Fruit fly (Drosophila melanogaster) whole organism, embryonic: ENCODE data around the gene Dh31.

ENCODE experiments used
- Asciz ChIP-seq: fragments of 200-800 bp; sonication (Bioruptor generic); optimal IDR thresholded peaks from 2 replicates; lab custom pipeline; 2017; ENCODE audit warnings: missing biosample characterization, mild to moderate bottlenecking, missing genetic modification characterization, missing genetic modification reagents
- B-H2 ChIP-seq: fragments of 200-800 bp; sonication (Bioruptor generic); optimal IDR thresholded peaks from 2 replicates; lab custom pipeline; 2018; ENCODE audit warnings: missing biosample characterization, mild to moderate bottlenecking, missing genetic modification characterization
- Bdp1 ChIP-seq: fragments of 200-800 bp; sonication (Bioruptor generic); optimal IDR thresholded peaks from 3 replicates; lab custom pipeline; 2016; ENCODE audit warnings: missing biosample characterization, missing genetic modification characterization
- CG10366 ChIP-seq: fragments of 200-800 bp; sonication (Bioruptor generic); IDR thresholded peaks from 2 replicates; pipeline ENCODE4 v1.3.6; 2022; ENCODE audit warnings: missing biosample characterization, missing genetic modification characterization
- CG10431 ChIP-seq: fragments of 200-800 bp; sonication (Bioruptor generic); optimal IDR thresholded peaks from 3 replicates; lab custom pipeline; 2018; ENCODE audit warnings: missing biosample characterization, mild to moderate bottlenecking, missing genetic modification characterization
- CG12236 ChIP-seq: fragments of 200-800 bp; sonication (Bioruptor generic); optimal IDR thresholded peaks from 2 replicates; lab custom pipeline; 2016; ENCODE audit warnings: missing biosample characterization, missing genetic modification characterization
- CG12391 ChIP-seq: fragments of 200-800 bp; sonication (Bioruptor generic); optimal IDR thresholded peaks from 3 replicates; lab custom pipeline; 2018; ENCODE audit warnings: missing biosample characterization, mild to moderate bottlenecking, missing genetic modification characterization, moderate library complexity
- CG13775 ChIP-seq: fragments of 200-800 bp; sonication (Bioruptor generic); optimal IDR thresholded peaks from 3 replicates; lab custom pipeline; 2017; ENCODE audit warnings: missing biosample characterization, mild to moderate bottlenecking, missing genetic modification characterization
- CG13894 ChIP-seq: fragments of 200-800 bp; sonication (Bioruptor generic); optimal IDR thresholded peaks from 3 replicates; lab custom pipeline; 2018; ENCODE audit warnings: missing biosample characterization, mild to moderate bottlenecking, missing genetic modification characterization, moderate library complexity
- CG17361 ChIP-seq: fragments of 200-800 bp; sonication (Bioruptor generic); IDR thresholded peaks from 3 replicates; pipeline ENCODE4 v1.3.6; 2022; ENCODE audit warnings: missing biosample characterization, missing genetic modification characterization
- CG17829 ChIP-seq: fragments of 200-800 bp; optimal IDR thresholded peaks from 2 replicates; lab custom pipeline; 2019; ENCODE audit warnings: missing biosample characterization, mild to moderate bottlenecking, missing genetic modification characterization, moderate library complexity
- CG18011 ChIP-seq: fragments of 200-800 bp; sonication (Bioruptor generic); optimal IDR thresholded peaks from 2 replicates; lab custom pipeline; 2017; ENCODE audit warnings: missing biosample characterization, missing genetic modification characterization, mild to moderate bottlenecking, moderate library complexity, missing genotype
- CG3281 ChIP-seq: fragments of 200-800 bp; sonication (Bioruptor generic); optimal IDR thresholded peaks from 3 replicates; lab custom pipeline; 2017; ENCODE audit warnings: missing biosample characterization, mild to moderate bottlenecking, missing genetic modification characterization
- CG3726 ChIP-seq: fragments of 200-800 bp; sonication (Bioruptor generic); IDR thresholded peaks from 3 replicates; pipeline ENCODE4, ENCODE4 v1.3.6; 2022; ENCODE audit warnings: missing biosample characterization, missing genetic modification characterization
- CG42726 ChIP-seq: fragments of 200-800 bp; sonication (Bioruptor generic); IDR thresholded peaks from 2 replicates; pipeline ENCODE4 v1.3.6; 2022; ENCODE audit warnings: missing biosample characterization, missing genetic modification characterization; ENCODE audit not compliant: partially characterized antibody
- CG4707 ChIP-seq: fragments of 200-800 bp; sonication (Bioruptor generic); optimal IDR thresholded peaks from 2 replicates; lab custom pipeline; 2018; ENCODE audit warnings: missing biosample characterization, mild to moderate bottlenecking, missing genetic modification characterization, moderate library complexity
- CG6689 ChIP-seq: fragments of 200-800 bp; sonication (Bioruptor generic); IDR thresholded peaks from 2 replicates; pipeline ENCODE4 v1.3.6; 2022; ENCODE audit warnings: missing biosample characterization, missing genetic modification characterization
- CG7556 ChIP-seq: fragments of 200-800 bp; sonication (Bioruptor generic); optimal IDR thresholded peaks from 2 replicates; lab custom pipeline; 2017; ENCODE audit warnings: missing biosample characterization, mild to moderate bottlenecking, missing genetic modification characterization
- CG7786 ChIP-seq: fragments of 200-800 bp; sonication (Bioruptor generic); optimal IDR thresholded peaks from 2 replicates; lab custom pipeline; 2016; ENCODE audit warnings: missing biosample characterization, missing genetic modification characterization
- CG8765 ChIP-seq: fragments of 200-800 bp; sonication (Bioruptor generic); IDR thresholded peaks from 2 replicates; pipeline ENCODE4 v1.3.6; 2022; ENCODE audit warnings: missing biosample characterization, missing genetic modification characterization
- Dll ChIP-seq: fragments of 200-800 bp; sonication (Bioruptor generic); IDR thresholded peaks from 4 replicates; pipeline ENCODE4 v1.3.6; 2022; ENCODE audit warnings: missing biosample characterization, missing genetic modification characterization; ENCODE audit not compliant: partially characterized antibody
- GATAe ChIP-seq: fragments of 200-800 bp; sonication (Bioruptor generic); conservative IDR thresholded peaks from 2 replicates; pipeline ENCODE4 v1.3.6; 2022; ENCODE audit warnings: missing biosample characterization, missing genetic modification characterization
- HLH54F ChIP-seq: fragments of 200-800 bp; sonication (Bioruptor generic); optimal IDR thresholded peaks from 3 replicates; lab custom pipeline; 2016; ENCODE audit warnings: missing biosample characterization, missing genetic modification characterization
- Max ChIP-seq: fragments of 200-800 bp; sonication (Bioruptor generic); optimal IDR thresholded peaks from 2 replicates; lab custom pipeline; 2016; ENCODE audit warnings: missing biosample characterization, mild to moderate bottlenecking, missing genetic modification characterization
- Mrtf ChIP-seq: fragments of 200-800 bp; sonication (Bioruptor generic); IDR thresholded peaks from 3 replicates; pipeline ENCODE4 v1.3.6; 2022; ENCODE audit warnings: missing biosample characterization, missing genetic modification characterization
- Oli ChIP-seq: fragments of 200-800 bp; sonication (Bioruptor generic); optimal IDR thresholded peaks from 2 replicates; lab custom pipeline; 2018; ENCODE audit warnings: missing biosample characterization, mild to moderate bottlenecking, missing genetic modification characterization, moderate library complexity
- Optix ChIP-seq: fragments of 200-800 bp; sonication (Bioruptor generic); IDR thresholded peaks from 3 replicates; pipeline ENCODE4 v1.3.6; 2022; ENCODE audit warnings: missing biosample characterization, missing genetic modification characterization
- Sry-β ChIP-seq: fragments of 200-800 bp; sonication (Bioruptor generic); optimal IDR thresholded peaks from 2 replicates; lab custom pipeline; 2018; ENCODE audit warnings: missing biosample characterization, mild to moderate bottlenecking, missing genetic modification characterization, moderate library complexity
- abd-A ChIP-seq: fragments of 200-800 bp; sonication (Bioruptor generic); optimal IDR thresholded peaks from 3 replicates; lab custom pipeline; 2019; ENCODE audit warnings: missing biosample characterization, mild to moderate bottlenecking, missing genetic modification characterization, moderate library complexity
- chif ChIP-seq, 2 experiments: fragments of 200-800 bp; sonication (Bioruptor generic); optimal IDR thresholded peaks; 3 replicates each; lab custom pipeline; 2016; ENCODE audit warnings: missing biosample characterization in 2 of 2, missing genetic modification characterization in 2 of 2
- ci ChIP-seq: fragments of 200-800 bp; sonication (Bioruptor generic); IDR thresholded peaks from 3 replicates; pipeline ENCODE4 v1.3.6; 2022; ENCODE audit warnings: missing biosample characterization, missing genetic modification characterization
- crc ChIP-seq: fragments of 200-800 bp; sonication (Bioruptor generic); optimal IDR thresholded peaks from 2 replicates; lab custom pipeline; 2016; ENCODE audit warnings: missing biosample characterization, missing genetic modification characterization
- disco-r ChIP-seq: fragments of 200-800 bp; sonication (Bioruptor generic); optimal IDR thresholded peaks from 2 replicates; lab custom pipeline; 2016; ENCODE audit warnings: missing biosample characterization, missing genetic modification characterization
- dmrt11E ChIP-seq: fragments of 200-800 bp; sonication (Bioruptor generic); optimal IDR thresholded peaks from 3 replicates; lab custom pipeline; 2018; ENCODE audit warnings: missing biosample characterization, mild to moderate bottlenecking, missing genetic modification characterization, moderate library complexity
- eve ChIP-seq, 2 experiments: fragments of >200 bp; optimal IDR thresholded peaks; 2 replicates each; lab custom pipeline; 2017; ENCODE audit warnings: missing biosample characterization in 2 of 2, missing genetic modification characterization in 2 of 2
- fd96Cb ChIP-seq: fragments of 200-800 bp; sonication (Bioruptor generic); optimal IDR thresholded peaks from 2 replicates; lab custom pipeline; 2018; ENCODE audit warnings: missing biosample characterization, mild to moderate bottlenecking, missing genetic modification characterization, moderate library complexity
- hb ChIP-seq: fragments of 200-800 bp; sonication (Bioruptor generic); IDR thresholded peaks from 3 replicates; pipeline ENCODE4 v1.3.6; 2022; ENCODE audit warnings: missing biosample characterization, missing genetic modification characterization; ENCODE audit not compliant: partially characterized antibody
- her ChIP-seq: fragments of 200-800 bp; sonication (Bioruptor generic); optimal IDR thresholded peaks from 2 replicates; lab custom pipeline; 2016; ENCODE audit warnings: missing biosample characterization, missing genetic modification characterization
- nom ChIP-seq: fragments of 200-800 bp; sonication (Bioruptor generic); optimal IDR thresholded peaks from 2 replicates; lab custom pipeline; 2017; ENCODE audit warnings: missing biosample characterization, missing genetic modification characterization, mild to moderate bottlenecking, moderate library complexity, missing genetic modification reagents
- onecut ChIP-seq: fragments of 200-800 bp; sonication (Bioruptor generic); IDR thresholded peaks from 2 replicates; pipeline ENCODE4 v1.3.6; 2022; ENCODE audit warnings: missing biosample characterization, missing genetic modification characterization
- pzg ChIP-seq: fragments of 200-800 bp; sonication (Bioruptor generic); optimal IDR thresholded peaks from 3 replicates; lab custom pipeline; 2018; ENCODE audit warnings: missing biosample characterization, mild to moderate bottlenecking, missing genetic modification characterization, moderate library complexity
- ranshi ChIP-seq: fragments of 200-800 bp; sonication (Bioruptor generic); IDR thresholded peaks from 2 replicates; pipeline ENCODE4 v1.3.6; 2022; ENCODE audit warnings: missing biosample characterization, missing genetic modification characterization
- stwl ChIP-seq: fragments of 200-800 bp; sonication (Bioruptor generic); optimal IDR thresholded peaks from 3 replicates; lab custom pipeline; 2018; ENCODE audit warnings: missing biosample characterization, mild to moderate bottlenecking, missing genetic modification characterization, moderate library complexity
- tin ChIP-seq: fragments of 200-800 bp; sonication (Bioruptor generic); optimal IDR thresholded peaks from 3 replicates; lab custom pipeline; 2016; ENCODE audit warnings: missing biosample characterization, missing genetic modification characterization
- tll ChIP-seq, 2 experiments: fragments of 200-800 bp in 1 of 2; fragments of >200 bp in 1 of 2; sonication (Bioruptor generic) in 1 of 2; optimal IDR thresholded peaks; 2 replicates each; lab custom pipeline; 2017 to 2019; ENCODE audit warnings: missing biosample characterization in 2 of 2, missing genetic modification characterization in 2 of 2, mild to moderate bottlenecking in 1 of 2, moderate library complexity in 1 of 2
- toy ChIP-seq: fragments of 200-800 bp; sonication (Bioruptor generic); IDR thresholded peaks from 2 replicates; pipeline ENCODE4 v1.3.6; 2022; ENCODE audit warnings: missing biosample characterization, missing genetic modification characterization
- trem ChIP-seq: fragments of 200-800 bp; optimal IDR thresholded peaks from 3 replicates; lab custom pipeline; 2019; ENCODE audit warnings: missing biosample characterization, mild to moderate bottlenecking, missing genetic modification characterization, moderate library complexity
- zf30C ChIP-seq: fragments of 200-800 bp; sonication (Bioruptor generic); optimal IDR thresholded peaks from 3 replicates; lab custom pipeline; 2018; ENCODE audit warnings: missing biosample characterization, mild to moderate bottlenecking, missing genetic modification characterization

Gene Dh31

DNA sequence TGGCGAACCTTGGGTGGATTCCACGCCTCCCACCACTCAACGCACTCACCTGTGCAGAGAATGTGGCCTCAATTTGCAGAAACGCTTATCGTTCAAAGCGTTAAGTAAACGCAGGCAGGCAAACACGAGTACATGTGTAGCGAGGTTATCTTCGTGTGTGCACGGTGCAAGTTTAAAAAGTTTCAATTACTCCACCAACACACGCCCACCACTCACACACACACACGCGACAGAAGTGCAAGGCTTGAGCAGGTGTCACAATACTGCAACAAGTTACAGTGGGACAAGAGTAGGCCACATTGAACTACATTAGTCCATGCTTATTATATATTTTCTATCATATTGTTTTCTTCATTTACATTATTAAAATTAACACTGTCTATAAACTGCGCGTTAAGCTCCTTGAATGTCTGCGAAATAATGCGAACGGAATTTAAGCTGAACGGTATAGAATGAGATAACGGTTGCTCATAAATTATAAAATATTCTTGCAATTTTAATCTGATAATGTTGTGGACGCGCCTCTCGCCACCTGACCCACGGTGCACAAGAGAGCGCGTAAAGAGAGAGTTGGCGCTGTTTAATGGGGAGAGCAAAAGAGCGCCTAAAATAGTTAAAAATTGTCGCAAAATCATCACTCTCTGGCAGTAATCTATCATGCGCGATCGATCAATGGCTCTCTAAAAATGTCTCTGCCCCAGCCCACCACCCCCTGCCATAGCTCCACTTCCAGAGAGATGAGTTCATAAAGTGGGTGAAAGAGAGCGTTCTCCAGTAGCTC, 28.1 kb upstream of the Dh31 start (continued):
- TF ChIP-seq tll (GFP tag; optimal IDR thresholded peaks at IDR 0.05; lab: Kevin White, UChicago) (no peak), her (GFP tag; lab: Kevin White, UChicago) (peak; percentile 8), CG3281 (GFP tag; lab: Kevin White, UChicago) (peak; percentile 90), CG4707 (GFP tag; lab: Kevin White, UChicago) (peak; percentile 97), Max (GFP tag; lab: Kevin White, UChicago) (peak; percentile 94), CG8765 (GFP tag; lab: Robert Waterston, UW) (peak; percentile 73), pzg (no peak), CG12391 (peak; percentile 96), B-H2 (GFP tag; lab: Kevin White, UChicago) (peak; percentile 66), Optix (peak; percentile 97), tin (peak; percentile 90), trem (tag; lab: Kevin White, UChicago) (peak; percentile 90), ranshi (GFP tag; lab: Robert Waterston, UW) (peak; percentile 90), HLH54F (GFP tag; lab: Kevin White, UChicago) (peak; percentile 65), CG10431 (GFP tag; lab: Kevin White, UChicago) (peak; percentile 92), fd96Cb (tag; lab: Kevin White, UChicago) (peak; percentile 98), CG7556 (GFP tag; lab: Kevin White, UChicago) (peak; percentile 76), CG6689 (peak; percentile 96), hb (GFP tag; lab: Robert Waterston, UW) (no peak; the same call in 2 of the 3 replicates), CG42726 (GFP tag; lab: Robert Waterston, UW) (no peak), chif (GFP tag; optimal IDR thresholded peaks at IDR 0.05; lab: Kevin White, UChicago) (peak; percentile 84 to 90), CG13775 (GFP tag; lab: Kevin White, UChicago) (peak; percentile 77), onecut (GFP tag; lab: Robert Waterston, UW) (peak; percentile 92), stwl (no peak), GATAe (GFP tag; lab: Robert Waterston, UW) (0 out of 2 replicates have a peak, but pooled peaks have one; percentile 8), CG18011 (GFP tag; lab: Kevin White, UChicago) (peak; percentile 75), dmrt11E (tag; lab: Kevin White, UChicago) (peak; percentile 91), Bdp1 (GFP tag; lab: Kevin White, UChicago) (peak; percentile 80), CG13894 (peak; percentile 37), CG12236 (GFP tag; lab: Kevin White, UChicago) (peak; percentile 71), CG17361 (peak; percentile 79), Mrtf (peak; percentile 92), crc (GFP tag; lab: Kevin White, UChicago) (peak; percentile 57), disco-r (peak; percentile 88), toy (GFP tag; lab: Robert Waterston, UW) (0 out of 2 replicates have a peak, but pooled peaks have one; percentile 33), eve (GFP tag; optimal IDR thresholded peaks at IDR 0.05; lab: Kevin White, UChicago) (peak in 1 of 2 experiments; percentile 99), CG10366 (peak; percentile 95), zf30C (GFP tag; lab: Kevin White, UChicago) (no peak), CG7786 (GFP tag; lab: Kevin White, UChicago) (peak; percentile 36), Oli (peak; percentile 98), abd-A (tag; lab: Kevin White, UChicago) (peak; percentile 86), CG3726 (GFP tag; lab: Robert Waterston, UW) (peak; percentile 94), Asciz (GFP tag; lab: Kevin White, UChicago) (peak; percentile 98), ci (GFP tag; lab: Robert Waterston, UW) (peak; percentile 96), nom (GFP tag; lab: Kevin White, UChicago) (peak; percentile 92), Dll (GFP tag; lab: Robert Waterston, UW) (peak; percentile 58; the same call in 2 of the 4 replicates), CG17829 (tag; lab: Kevin White, UChicago) (peak; percentile 96), Sry-β (GFP tag; lab: Kevin White, UChicago) (peak; percentile 64)
